Fruit fly (Drosophila melanogaster): ENCODE results near the gene Mpp6.

The Mpp6 gene

DNA sequence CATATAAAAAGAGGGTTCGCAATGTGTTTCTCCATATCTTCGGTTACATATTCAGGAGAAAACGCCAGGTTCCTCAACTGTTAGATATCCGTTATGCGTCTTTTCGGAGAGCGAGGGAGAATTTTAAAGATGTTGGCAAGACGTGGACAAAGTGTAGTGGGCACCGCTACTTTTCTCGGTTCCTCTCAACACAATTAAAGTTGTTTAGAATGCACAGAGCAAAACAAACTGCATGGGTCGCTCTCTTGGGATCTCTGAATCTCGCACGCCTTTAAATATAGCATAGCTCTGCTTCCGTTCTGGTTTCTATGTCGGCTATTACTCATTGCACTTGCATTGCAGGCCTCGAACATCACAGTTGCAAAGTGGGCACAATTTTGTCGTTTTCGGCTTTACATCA lies 50.1 kb downstream of the Mpp6 start, which contains the start of gene clumsy:
Gene clumsy (plus strand): TSS at position 301 of the 400 bp plus-strand sequence.
- no peak for TF ChIP-seq CG32264 (GFP tag; optimal IDR thresholded peaks at IDR 0.05)
- TF ChIP-seq CG9705 (GFP tag; optimal IDR thresholded peaks at IDR 0.05), result no peak
- no peak for TF ChIP-seq Hr78 (GFP tag; optimal IDR thresholded peaks at IDR 0.05)
- TF ChIP-seq Myc (optimal IDR thresholded peaks at IDR 0.05), result no peak
- TF ChIP-seq usp (GFP tag; optimal IDR thresholded peaks at IDR 0.05), result no peak
- TF ChIP-seq Dfd (GFP tag; optimal IDR thresholded peaks at IDR 0.05), result no peak
- no peak for TF ChIP-seq sage (GFP tag; optimal IDR thresholded peaks at IDR 0.05)
- no peak for TF ChIP-seq foxo (GFP tag; optimal IDR thresholded peaks at IDR 0.05)
- no peak for TF ChIP-seq GATAd (GFP tag; optimal IDR thresholded peaks at IDR 0.05)
- TF ChIP-seq Abd-B (GFP tag; optimal IDR thresholded peaks at IDR 0.05), result no peak
- TF ChIP-seq pan (optimal IDR thresholded peaks at IDR 0.05), result no peak
- TF ChIP-seq sv (GFP tag; optimal IDR thresholded peaks at IDR 0.05), result no peak
- TF ChIP-seq h (GFP tag; optimal IDR thresholded peaks at IDR 0.05), result no peak
- no peak for TF ChIP-seq OdsH (GFP tag; optimal IDR thresholded peaks at IDR 0.05)
